Fruit fly (Drosophila melanogaster): Measurements from ENCODE around the gene Lsp1beta.

The Lsp1beta gene

DNA sequence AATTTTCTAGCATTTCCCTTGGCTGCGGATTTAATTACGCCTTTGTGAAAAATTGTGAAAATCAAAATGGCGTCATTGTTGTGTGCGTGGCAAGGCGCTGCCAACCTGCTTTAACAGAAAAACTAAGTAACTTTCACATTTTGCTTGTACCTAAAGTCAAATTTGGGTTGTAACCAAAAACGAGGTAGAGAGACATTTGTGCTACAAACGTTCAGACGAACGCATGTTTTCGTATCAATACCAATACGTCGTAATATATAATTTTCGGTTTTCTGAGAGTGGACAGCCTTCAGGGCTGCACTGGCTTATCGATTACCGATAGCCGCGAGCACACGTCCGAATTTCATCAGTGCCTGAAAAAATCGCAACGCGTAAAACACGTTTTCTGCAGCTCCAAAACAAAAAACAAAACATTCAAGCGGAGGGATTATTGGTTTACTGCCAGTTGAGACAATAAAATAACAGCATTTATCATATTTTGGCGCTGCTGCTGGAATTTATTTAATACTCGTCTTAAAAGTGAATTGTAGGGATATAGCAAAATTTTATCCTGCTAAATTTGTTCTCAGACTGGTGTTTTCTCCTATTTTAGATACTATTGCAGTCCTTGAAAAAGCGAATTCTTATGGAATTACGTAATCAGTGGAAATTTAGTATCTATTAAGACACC is 27.4 kb upstream of the Lsp1beta start (continued):
- TF ChIP-seq ranshi (GFP tag; IDR thresholded peaks at IDR 0.05), result 0 out of 2 replicates have a peak, but pooled peaks have one; percentile 45
- peak; percentile 66 for TF ChIP-seq Chrac-16 (GFP tag; optimal IDR thresholded peaks at IDR 0.05)
- TF ChIP-seq CG3065 (GFP tag; optimal IDR thresholded peaks at IDR 0.05), result peak; percentile 48
- TF ChIP-seq Side (GFP tag; optimal IDR thresholded peaks at IDR 0.05), result peak; percentile 80
- peak; percentile 66; the same call in 2 of the 3 replicates for TF ChIP-seq tgo (GFP tag; IDR thresholded peaks at IDR 0.05)
- no peak for TF ChIP-seq sr (GFP tag; IDR thresholded peaks at IDR 0.05)
- TF ChIP-seq CG1529 (GFP tag; optimal IDR thresholded peaks at IDR 0.05), result peak; percentile 36
- TF ChIP-seq Myb (GFP tag; optimal IDR thresholded peaks at IDR 0.05), result peak; percentile 41
- no peak for TF ChIP-seq CG5180 (GFP tag; optimal IDR thresholded peaks at IDR 0.05)
- peak; percentile 10 for TF ChIP-seq kni (GFP tag; optimal IDR thresholded peaks at IDR 0.05)
- TF ChIP-seq Deaf1 (tag; optimal IDR thresholded peaks at IDR 0.05), result peak; percentile 16
- peak; percentile 82 for TF ChIP-seq CG12659 (GFP tag; optimal IDR thresholded peaks at IDR 0.05)
- 0 out of 2 replicates have a peak, but pooled peaks have one; percentile 10 for TF ChIP-seq dati (GFP tag; IDR thresholded peaks at IDR 0.05)
- peak; percentile 68 for TF ChIP-seq stc (GFP tag; IDR thresholded peaks at IDR 0.05)
- peak; percentile 69; the same call in 1 of the 3 replicates for TF ChIP-seq CG11456 (GFP tag; IDR thresholded peaks at IDR 0.05)
- TF ChIP-seq ttk (GFP tag; IDR thresholded peaks at IDR 0.05), result peak; percentile 36; the same call in 1 of the 2 replicates
- TF ChIP-seq CG10209 (GFP tag; optimal IDR thresholded peaks at IDR 0.05), result peak; percentile 70
- no peak for TF ChIP-seq mld (GFP tag; IDR thresholded peaks at IDR 0.05; ENCODE audit: partially characterized antibody)
- peak; percentile 5 for TF ChIP-seq CG2202 (tag; optimal IDR thresholded peaks at IDR 0.05)
- peak; percentile 49; the same call in 1 of the 3 replicates for TF ChIP-seq CG6175 (GFP tag; IDR thresholded peaks at IDR 0.05)
- TF ChIP-seq dmrt11E (tag; optimal IDR thresholded peaks at IDR 0.05), result peak; percentile 63
- TF ChIP-seq gfzf (GFP tag; optimal IDR thresholded peaks at IDR 0.05), result no peak
- peak; percentile 43 for TF ChIP-seq fd3F (GFP tag; optimal IDR thresholded peaks at IDR 0.05)
- peak; percentile 70 for TF ChIP-seq jumu (GFP tag; optimal IDR thresholded peaks at IDR 0.05)
- TF ChIP-seq Sry-β (GFP tag; optimal IDR thresholded peaks at IDR 0.05), result no peak
- TF ChIP-seq CG12071 (GFP tag; optimal IDR thresholded peaks at IDR 0.05), result peak; percentile 26
- no peak for TF ChIP-seq Nf-YA (GFP tag; IDR thresholded peaks at IDR 0.05)
- peak; percentile 59 for TF ChIP-seq CG8944 (GFP tag; optimal IDR thresholded peaks at IDR 0.05)
- TF ChIP-seq MESR4 (GFP tag; optimal IDR thresholded peaks at IDR 0.05), result peak; percentile 50
- no peak for TF ChIP-seq toy (GFP tag; IDR thresholded peaks at IDR 0.05)
- peak; percentile 77 for TF ChIP-seq CG1603 (tag; optimal IDR thresholded peaks at IDR 0.05)
- TF ChIP-seq CG33557 (GFP tag; optimal IDR thresholded peaks at IDR 0.05), result no peak
- TF ChIP-seq CG17359 (tag; optimal IDR thresholded peaks at IDR 0.05), result peak; percentile 58
- TF ChIP-seq Six4 (GFP tag; optimal IDR thresholded peaks at IDR 0.05), result peak; percentile 64
- TF ChIP-seq pan (optimal IDR thresholded peaks at IDR 0.05), result no peak
- peak in 1 of 2 experiments; percentile 78 for TF ChIP-seq pan (GFP tag; optimal IDR thresholded peaks at IDR 0.05 in 1 of 2, IDR thresholded peaks at IDR 0.05 in 1 of 2)
- peak; percentile 82 for TF ChIP-seq row (GFP tag; IDR thresholded peaks at IDR 0.05)
- TF ChIP-seq NFAT (GFP tag; IDR thresholded peaks at IDR 0.05), result no peak
- peak; percentile 0 for TF ChIP-seq Elba2 (GFP tag; optimal IDR thresholded peaks at IDR 0.05)
- peak; percentile 67 for TF ChIP-seq Ssrp (tag; optimal IDR thresholded peaks at IDR 0.05)
- peak; percentile 45; the same call in 1 of the 2 replicates for TF ChIP-seq Taf1 (GFP tag; IDR thresholded peaks at IDR 0.05)
- TF ChIP-seq fd102C (GFP tag; optimal IDR thresholded peaks at IDR 0.05), result no peak
- TF ChIP-seq usp (GFP tag; optimal IDR thresholded peaks at IDR 0.05), result no peak
- TF ChIP-seq Kr (GFP tag; optimal IDR thresholded peaks at IDR 0.05), result no peak
- TF ChIP-seq az2 (GFP tag; optimal IDR thresholded peaks at IDR 0.05), result peak; percentile 74
- TF ChIP-seq CG10274 (GFP tag; optimal IDR thresholded peaks at IDR 0.05), result no peak
- TF ChIP-seq Tbp (GFP tag; optimal IDR thresholded peaks at IDR 0.05), result no peak
- TF ChIP-seq CG2116 (GFP tag; optimal IDR thresholded peaks at IDR 0.05), result peak; percentile 96
- TF ChIP-seq CG17385 (GFP tag; optimal IDR thresholded peaks at IDR 0.05), result peak; percentile 29
- peak; percentile 64 for TF ChIP-seq fu2 (GFP tag; optimal IDR thresholded peaks at IDR 0.05)

Data from whole organism, embryonic.